Worm (Caenorhabditis elegans) whole organism, early embryonic: ENCODE measurements around the gene cnp-2.

Experiments used
- B0310.2 ChIP-seq: sonication (generic microtip); optimal IDR thresholded peaks from 2 replicates; lab custom pipeline; 2016; ENCODE audit warnings: mild to moderate bottlenecking, missing genetic modification characterization, missing compliant biosample characterization
- F13C5.2 ChIP-seq: sonication (generic microtip); optimal IDR thresholded peaks from 2 replicates; lab custom pipeline; 2017; ENCODE audit warnings: mild to moderate bottlenecking, missing genetic modification characterization, inconsistent platforms, missing compliant biosample characterization
- aly-1 ChIP-seq: sonication (generic microtip); optimal IDR thresholded peaks from 2 replicates; lab custom pipeline; 2016; ENCODE audit warnings: missing genetic modification characterization, missing compliant biosample characterization
- ama-1 ChIP-seq: fragments of 150-350 bp; optimal IDR thresholded peaks from 2 replicates; lab custom pipeline; 2014
- ceh-13 ChIP-seq: fragments of 200-800 bp; sonication (Bioruptor generic); optimal IDR thresholded peaks from 2 replicates; lab custom pipeline; 2018; ENCODE audit warnings: mild to moderate bottlenecking, missing genetic modification characterization, missing compliant biosample characterization
- ceh-36 ChIP-seq: sonication (generic microtip); optimal IDR thresholded peaks from 2 replicates; lab custom pipeline; 2016; ENCODE audit warnings: missing genetic modification characterization, inconsistent platforms, missing compliant biosample characterization
- ets-7 ChIP-seq: sonication (generic microtip); optimal IDR thresholded peaks from 2 replicates; lab custom pipeline; 2016; ENCODE audit warnings: missing genotype, missing genetic modification characterization, missing compliant biosample characterization
- flt-1 ChIP-seq: fragments of 200-800 bp; sonication (Bioruptor generic); IDR thresholded peaks from 2 replicates; pipeline ENCODE4 v1.3.6; 2022; ENCODE audit warnings: missing genetic modification characterization, missing compliant biosample characterization
- hmbx-1 ChIP-seq: sonication (generic microtip); optimal IDR thresholded peaks from 2 replicates; lab custom pipeline; 2016; ENCODE audit warnings: mild to moderate bottlenecking, missing genetic modification characterization, missing compliant biosample characterization
- hmg-4 ChIP-seq: fragments of 200-800 bp; sonication (Bioruptor generic); optimal IDR thresholded peaks from 2 replicates; lab custom pipeline; 2018; ENCODE audit warnings: mild to moderate bottlenecking, missing genetic modification characterization, missing compliant biosample characterization
- hnd-1 ChIP-seq: sonication (generic microtip); optimal IDR thresholded peaks from 2 replicates; lab custom pipeline; 2016; ENCODE audit warnings: missing genetic modification characterization, missing compliant biosample characterization
- pes-1 ChIP-seq: fragments of 200-800 bp; sonication (Bioruptor generic); IDR thresholded peaks from 2 replicates; pipeline ENCODE4 v1.3.6; 2022; ENCODE audit warnings: missing genetic modification reagents, missing genetic modification characterization, missing compliant biosample characterization
- scrt-1 ChIP-seq: fragments of 200-800 bp; sonication (Bioruptor generic); IDR thresholded peaks from 2 replicates; pipeline ENCODE4 v1.3.6; 2022; ENCODE audit warnings: missing genetic modification characterization, missing compliant biosample characterization
- sea-1 ChIP-seq: fragments of 200-800 bp; sonication (Bioruptor generic); conservative IDR thresholded peaks from 2 replicates; pipeline ENCODE4 v1.3.6; 2022; ENCODE audit warnings: missing genetic modification characterization, missing compliant biosample characterization
- tbx-11 ChIP-seq: fragments of 200-800 bp; sonication (Bioruptor generic); IDR thresholded peaks from 2 replicates; pipeline ENCODE4 v1.3.6; 2022; ENCODE audit warnings: missing genetic modification characterization, missing compliant biosample characterization
- tbx-37 ChIP-seq: fragments of 200-800 bp; sonication (Bioruptor generic); conservative IDR thresholded peaks from 2 replicates; pipeline ENCODE4 v1.3.6; 2022; ENCODE audit warnings: missing genetic modification reagents, missing genetic modification characterization, missing compliant biosample characterization
- tra-4 ChIP-seq: sonication (generic microtip); optimal IDR thresholded peaks from 2 replicates; lab custom pipeline; 2017; ENCODE audit warnings: missing genetic modification characterization, missing compliant biosample characterization

cnp-2 gene

DNA sequence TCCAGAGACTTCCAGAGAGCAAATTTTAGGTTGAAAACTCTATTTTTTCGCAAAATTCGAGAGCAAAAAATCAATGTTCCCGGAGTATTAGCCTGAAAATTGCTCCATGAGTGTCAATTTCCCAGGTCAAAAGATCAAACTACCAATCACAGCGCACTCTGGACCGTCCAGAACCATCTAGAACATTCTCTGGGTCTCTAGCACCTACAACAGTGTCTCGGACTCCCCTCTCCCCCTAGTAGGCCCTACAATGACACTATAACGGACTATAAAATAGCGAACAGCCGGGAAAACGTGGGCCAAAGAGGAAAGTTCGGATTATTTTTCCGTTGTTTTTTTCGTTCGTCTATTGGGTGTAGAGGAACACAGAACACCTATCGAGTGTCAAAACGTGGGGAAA, 38.8 kb downstream of the cnp-2 start:
- TF ChIP-seq ama-1 (lab: Kevin White, UChicago), result no peak

DNA sequence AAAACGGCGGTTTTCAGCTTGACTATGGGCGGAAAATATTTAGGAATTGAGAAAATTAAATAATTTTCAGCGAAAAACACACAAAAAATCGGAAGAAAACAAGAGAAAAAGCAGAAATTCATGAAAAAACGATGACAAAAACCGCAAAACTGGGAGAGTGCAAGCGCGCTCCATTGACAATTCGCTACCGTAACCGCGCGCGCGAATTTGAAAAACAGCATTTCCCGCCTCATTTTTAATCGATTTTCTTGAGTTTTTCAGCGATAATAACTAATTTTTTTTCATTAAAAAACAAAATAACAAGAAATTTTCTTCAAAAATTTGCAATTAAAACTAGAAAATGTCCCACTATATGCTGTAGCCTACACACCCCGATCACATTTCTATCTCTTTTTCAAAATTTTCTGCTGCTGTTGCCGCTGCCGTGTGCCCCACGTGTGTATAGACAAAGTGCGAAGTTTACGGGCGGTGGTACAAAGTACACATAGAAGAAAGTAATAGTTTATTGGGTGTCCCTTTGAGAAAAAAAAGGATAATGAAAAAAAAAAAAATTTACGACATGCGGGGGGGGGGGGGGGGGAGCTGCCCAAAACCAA, 39.4 kb downstream of the cnp-2 start:
- TF ChIP-seq B0310.2 (tag; lab: Kevin White, UChicago) (no peak), flt-1 (GFP tag; lab: Robert Waterston, UW) (no peak), scrt-1 (GFP tag; lab: Robert Waterston, UW) (no peak), ceh-36 (tag; lab: Kevin White, UChicago) (no peak), ets-7 (tag; lab: Kevin White, UChicago) (no peak), hmbx-1 (no peak), F13C5.2 (tag; lab: Kevin White, UChicago) (no peak), tbx-37 (GFP tag; lab: Robert Waterston, UW) (no peak), ceh-13 (no peak), pes-1 (GFP tag; lab: Robert Waterston, UW) (no peak)

ce11 chrII:12805161-12805560, 44.6 kb downstream of the cnp-2 start, which contains the start of the genes Y46G5A.18 and Y46G5A.47:
Gene Y46G5A.18, minus strand, starts transcription at chrII:12805261.
Gene Y46G5A.47, minus strand, starts transcription at chrII:12805306.
- TF ChIP-seq flt-1 (GFP tag; lab: Robert Waterston, UW) (no peak), tbx-37 (GFP tag; lab: Robert Waterston, UW) (no peak), pes-1 (GFP tag; lab: Robert Waterston, UW) (no peak), ama-1 (lab: Kevin White, UChicago) (no peak), hmg-4 (GFP tag; lab: Kevin White, UChicago) (no peak), F13C5.2 (tag; lab: Kevin White, UChicago) (no peak), B0310.2 (tag; lab: Kevin White, UChicago) (no peak), tbx-11 (GFP tag; lab: Robert Waterston, UW) (no peak), sea-1 (GFP tag; lab: Robert Waterston, UW) (no peak), hnd-1 (tag; lab: Kevin White, UChicago) (no peak), ets-7 (tag; lab: Kevin White, UChicago) (no peak), tra-4 (tag; lab: Kevin White, UChicago) (no peak), ceh-13 (no peak), ceh-36 (tag; lab: Kevin White, UChicago) (no peak), aly-1 (tag; lab: Kevin White, UChicago) (no peak), hmbx-1 (no peak), scrt-1 (GFP tag; lab: Robert Waterston, UW) (no peak)

DNA sequence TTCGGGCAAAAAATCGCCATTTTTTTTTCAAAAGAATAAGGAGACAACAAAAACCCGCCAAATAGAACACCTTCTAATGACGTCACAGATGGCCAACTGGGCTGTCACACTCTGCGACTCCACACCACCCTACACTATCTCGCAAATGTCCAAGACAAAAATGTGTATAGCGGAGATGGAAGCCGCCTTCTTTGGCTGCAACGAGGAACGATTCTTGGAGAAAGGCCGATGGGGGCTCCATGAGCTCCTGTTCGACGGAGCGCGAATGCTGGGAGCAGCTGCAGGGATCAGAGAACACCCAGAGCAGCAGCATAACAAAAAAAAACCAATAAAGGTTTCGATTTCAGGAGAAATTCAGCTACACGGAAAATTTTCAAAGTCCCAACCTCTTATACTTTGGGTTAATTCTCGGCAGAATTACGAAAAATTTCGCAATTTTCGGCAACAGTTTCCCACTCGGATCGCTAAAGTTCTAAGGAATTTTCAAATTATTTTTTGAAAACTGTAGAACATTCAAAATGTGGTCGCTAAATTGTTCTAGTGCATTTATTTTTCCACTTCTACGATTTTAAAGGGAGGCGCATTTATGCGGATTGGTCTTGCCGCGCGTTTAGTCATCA, 45.3 kb downstream of the cnp-2 start:
- TF ChIP-seq B0310.2 (tag; lab: Kevin White, UChicago) (no peak), scrt-1 (GFP tag; lab: Robert Waterston, UW) (no peak), tra-4 (tag; lab: Kevin White, UChicago) (no peak), hmg-4 (GFP tag; lab: Kevin White, UChicago) (no peak), ets-7 (tag; lab: Kevin White, UChicago) (no peak)

- TF ChIP-seq B0310.2 (tag; lab: Kevin White, UChicago), result no peak
- TF ChIP-seq pes-1 (GFP tag; lab: Robert Waterston, UW), result no peak
- TF ChIP-seq F13C5.2 (tag; lab: Kevin White, UChicago), result no peak
- TF ChIP-seq hnd-1 (tag; lab: Kevin White, UChicago), result no peak
- TF ChIP-seq aly-1 (tag; lab: Kevin White, UChicago), result no peak
- TF ChIP-seq ceh-13, result no peak
- TF ChIP-seq scrt-1 (GFP tag; lab: Robert Waterston, UW), result no peak
- no peak for TF ChIP-seq ama-1 (lab: Kevin White, UChicago)
- no peak for TF ChIP-seq flt-1 (GFP tag; lab: Robert Waterston, UW)
- TF ChIP-seq sea-1 (GFP tag; lab: Robert Waterston, UW), result no peak
- no peak for TF ChIP-seq tbx-11 (GFP tag; lab: Robert Waterston, UW)
Measured at ce11 chrII:12806602-12807182, 46.1 kb downstream of the cnp-2 start, which contains the start of gene spds-1. Gene spds-1, plus strand, starts transcription at chrII:12806899.

- TF ChIP-seq hnd-1 (tag; lab: Kevin White, UChicago), result no peak
- no peak for TF ChIP-seq tbx-11 (GFP tag; lab: Robert Waterston, UW)
- TF ChIP-seq tra-4 (tag; lab: Kevin White, UChicago), result no peak
- TF ChIP-seq B0310.2 (tag; lab: Kevin White, UChicago), result no peak
- TF ChIP-seq tbx-37 (GFP tag; lab: Robert Waterston, UW), result no peak
- no peak for TF ChIP-seq scrt-1 (GFP tag; lab: Robert Waterston, UW)
- TF ChIP-seq hmg-4 (GFP tag; lab: Kevin White, UChicago), result no peak
- no peak for TF ChIP-seq pes-1 (GFP tag; lab: Robert Waterston, UW)
- no peak for TF ChIP-seq sea-1 (GFP tag; lab: Robert Waterston, UW)
- TF ChIP-seq ceh-13, result no peak
- no peak for TF ChIP-seq F13C5.2 (tag; lab: Kevin White, UChicago)
- TF ChIP-seq hmbx-1, result no peak
- TF ChIP-seq aly-1 (tag; lab: Kevin White, UChicago), result no peak
- TF ChIP-seq flt-1 (GFP tag; lab: Robert Waterston, UW), result no peak
- TF ChIP-seq ceh-36 (tag; lab: Kevin White, UChicago), result no peak
- TF ChIP-seq ama-1 (lab: Kevin White, UChicago), result no peak
- TF ChIP-seq ets-7 (tag; lab: Kevin White, UChicago), result no peak
Measured at ce11 chrII:12808746-12809145, 48.1 kb downstream of the cnp-2 start.

- no peak for TF ChIP-seq pes-1 (GFP tag; lab: Robert Waterston, UW)
Measured at ce11 chrII:12809725-12810124, 49.1 kb downstream of the cnp-2 start.
